Fruit fly (Drosophila melanogaster) whole organism, embryonic: ENCODE data around the gene CG14818.

Experiments
- Adf1 ChIP-seq: fragments of 200-800 bp; sonication (Bioruptor generic); IDR thresholded peaks from 2 replicates; pipeline ENCODE4 v1.3.6; 2022; ENCODE audit warnings: missing biosample characterization, missing genetic modification characterization
- Aef1 ChIP-seq: fragments of 200-800 bp; sonication (Bioruptor generic); IDR thresholded peaks from 3 replicates; pipeline ENCODE4 v1.3.6; 2022; ENCODE audit warnings: missing biosample characterization, missing genetic modification characterization
- B-H2 ChIP-seq: fragments of 200-800 bp; sonication (Bioruptor generic); optimal IDR thresholded peaks from 2 replicates; lab custom pipeline; 2018; ENCODE audit warnings: missing biosample characterization, mild to moderate bottlenecking, missing genetic modification characterization
- CG10147 ChIP-seq: fragments of 200-800 bp; sonication (Bioruptor generic); optimal IDR thresholded peaks from 2 replicates; lab custom pipeline; 2019; ENCODE audit warnings: missing biosample characterization, mild to moderate bottlenecking, missing genetic modification characterization, moderate library complexity
- CG10543 ChIP-seq: fragments of 200-800 bp; sonication (Bioruptor generic); optimal IDR thresholded peaks from 3 replicates; lab custom pipeline; 2017; ENCODE audit warnings: missing biosample characterization, mild to moderate bottlenecking, missing genetic modification characterization, moderate library complexity
- CG11456 ChIP-seq: fragments of 200-800 bp; sonication (Bioruptor generic); IDR thresholded peaks from 3 replicates; pipeline ENCODE4 v1.3.6; 2022; ENCODE audit warnings: missing biosample characterization, missing genetic modification characterization
- CG11504 ChIP-seq: fragments of 200-800 bp; sonication (Bioruptor generic); optimal IDR thresholded peaks from 3 replicates; lab custom pipeline; 2019; ENCODE audit warnings: missing biosample characterization, mild to moderate bottlenecking, missing genetic modification characterization, moderate library complexity
- CG12219 ChIP-seq: fragments of 200-800 bp; sonication (Bioruptor generic); optimal IDR thresholded peaks from 3 replicates; lab custom pipeline; 2018; ENCODE audit warnings: missing biosample characterization, mild to moderate bottlenecking, missing genetic modification characterization
- CG1233 ChIP-seq: fragments of 200-800 bp; sonication (Bioruptor generic); optimal IDR thresholded peaks from 4 replicates; lab custom pipeline; 2018; ENCODE audit warnings: missing biosample characterization, mild to moderate bottlenecking, missing genetic modification characterization
- CG13424 ChIP-seq: fragments of 200-800 bp; sonication (Bioruptor generic); optimal IDR thresholded peaks from 2 replicates; lab custom pipeline; 2019; ENCODE audit warnings: missing biosample characterization, mild to moderate bottlenecking, missing genetic modification characterization, moderate library complexity
- CG13894 ChIP-seq: fragments of 200-800 bp; sonication (Bioruptor generic); optimal IDR thresholded peaks from 3 replicates; lab custom pipeline; 2018; ENCODE audit warnings: missing biosample characterization, mild to moderate bottlenecking, missing genetic modification characterization, moderate library complexity
- CG14965 ChIP-seq: fragments of 200-800 bp; sonication (Bioruptor generic); optimal IDR thresholded peaks from 2 replicates; lab custom pipeline; 2016; ENCODE audit warnings: missing biosample characterization, missing genetic modification characterization, borderline replicate concordance
- CG18599 ChIP-seq: fragments of 200-800 bp; sonication (Bioruptor generic); optimal IDR thresholded peaks from 3 replicates; lab custom pipeline; 2017; ENCODE audit warnings: missing biosample characterization, missing genetic modification characterization, mild to moderate bottlenecking, moderate library complexity, missing genetic modification reagents
- CG2116 ChIP-seq: fragments of 200-800 bp; sonication (Bioruptor generic); optimal IDR thresholded peaks from 3 replicates; lab custom pipeline; 2018; ENCODE audit warnings: missing biosample characterization, mild to moderate bottlenecking, missing genetic modification characterization
- CG2120 ChIP-seq: fragments of 200-800 bp; sonication (Bioruptor generic); optimal IDR thresholded peaks from 3 replicates; lab custom pipeline; 2016; ENCODE audit warnings: missing biosample characterization, missing genetic modification characterization
- CG2199 ChIP-seq: fragments of 200-800 bp; sonication (Bioruptor generic); IDR thresholded peaks from 3 replicates; pipeline ENCODE4 v1.3.6; 2022; ENCODE audit warnings: missing biosample characterization, missing genetic modification characterization
- CG32532 ChIP-seq: fragments of 200-800 bp; sonication (Bioruptor generic); IDR thresholded peaks from 2 replicates; pipeline ENCODE4 v1.3.6; 2022; ENCODE audit warnings: missing biosample characterization, missing genetic modification characterization
- CG33557 ChIP-seq: fragments of 200-800 bp; sonication (Bioruptor generic); optimal IDR thresholded peaks from 2 replicates; lab custom pipeline; 2019; ENCODE audit warnings: missing biosample characterization, mild to moderate bottlenecking, missing genetic modification characterization, moderate library complexity
- CG43689 ChIP-seq: fragments of 200-800 bp; sonication (Bioruptor generic); IDR thresholded peaks from 2 replicates; pipeline ENCODE4 v1.3.6; 2022; ENCODE audit warnings: missing biosample characterization, missing genetic modification characterization
- CG6254 ChIP-seq: fragments of 200-800 bp; sonication (Bioruptor generic); optimal IDR thresholded peaks from 3 replicates; lab custom pipeline; 2017; ENCODE audit warnings: mild to moderate bottlenecking, missing biosample characterization, missing genetic modification reagents, missing genetic modification characterization
- CG9727 ChIP-seq: fragments of 200-800 bp; sonication (Bioruptor generic); optimal IDR thresholded peaks from 3 replicates; lab custom pipeline; 2017; ENCODE audit warnings: missing biosample characterization, mild to moderate bottlenecking, missing genetic modification characterization
- CkIIα-i1 ChIP-seq: fragments of 200-800 bp; sonication (Bioruptor generic); IDR thresholded peaks from 2 replicates; pipeline ENCODE4 v1.3.6; 2022; ENCODE audit warnings: missing biosample characterization, missing genetic modification characterization
- D19A ChIP-seq: fragments of 200-800 bp; optimal IDR thresholded peaks from 3 replicates; lab custom pipeline; 2019; ENCODE audit warnings: missing biosample characterization, mild to moderate bottlenecking, missing genetic modification characterization, moderate library complexity
- E2f1 ChIP-seq: fragments of 200-800 bp; sonication (Bioruptor generic); IDR thresholded peaks from 2 replicates; pipeline ENCODE4 v1.3.6; 2022; ENCODE audit warnings: missing biosample characterization, missing genetic modification characterization
- HLHmδ ChIP-seq: fragments of 200-800 bp; sonication (Bioruptor generic); optimal IDR thresholded peaks from 2 replicates; lab custom pipeline; 2018; ENCODE audit warnings: missing biosample characterization, mild to moderate bottlenecking, missing genetic modification characterization, moderate library complexity
- Nf-YA ChIP-seq: fragments of 200-800 bp; sonication (Bioruptor generic); IDR thresholded peaks from 2 replicates; pipeline ENCODE4 v1.3.6; 2022; ENCODE audit warnings: missing biosample characterization, missing genetic modification characterization
- Opbp ChIP-seq: fragments of 200-800 bp; sonication (Bioruptor generic); IDR thresholded peaks from 3 replicates; pipeline ENCODE4 v1.3.6; 2022; ENCODE audit warnings: missing biosample characterization, missing genetic modification characterization; ENCODE audit not compliant: partially characterized antibody
- Scr ChIP-seq: fragments of 200-800 bp; sonication (Bioruptor generic); IDR thresholded peaks from 2 replicates; pipeline ENCODE4 v1.3.6; 2022; ENCODE audit warnings: missing biosample characterization, missing genetic modification characterization; ENCODE audit not compliant: partially characterized antibody
- TFAM ChIP-seq: fragments of 200-800 bp; sonication (Bioruptor generic); optimal IDR thresholded peaks from 2 replicates; lab custom pipeline; 2017; ENCODE audit warnings: missing biosample characterization, missing genetic modification characterization, inconsistent platforms
- cg ChIP-seq: fragments of 200-800 bp; sonication (Bioruptor generic); optimal IDR thresholded peaks from 3 replicates; lab custom pipeline; 2019; ENCODE audit warnings: missing biosample characterization, mild to moderate bottlenecking, missing genetic modification characterization, moderate library complexity
- dati ChIP-seq: fragments of 200-800 bp; sonication (Bioruptor generic); IDR thresholded peaks from 2 replicates; pipeline ENCODE4 v1.3.6; 2022; ENCODE audit warnings: missing biosample characterization, missing genetic modification characterization
- exex ChIP-seq: fragments of 200-800 bp; sonication (Bioruptor generic); optimal IDR thresholded peaks from 4 replicates; lab custom pipeline; 2018; ENCODE audit warnings: missing biosample characterization, mild to moderate bottlenecking, missing genetic modification characterization, moderate library complexity
- fd64A ChIP-seq: fragments of 200-800 bp; sonication (Bioruptor generic); optimal IDR thresholded peaks from 3 replicates; lab custom pipeline; 2018; ENCODE audit warnings: missing biosample characterization, mild to moderate bottlenecking, missing genetic modification characterization
- ftz-f1 ChIP-seq: fragments of 200-800 bp; sonication (Bioruptor generic); optimal IDR thresholded peaks from 2 replicates; lab custom pipeline; 2016; ENCODE audit warnings: missing biosample characterization, missing genetic modification characterization
- ham ChIP-seq: fragments of 200-800 bp; sonication (Bioruptor generic); IDR thresholded peaks from 2 replicates; pipeline ENCODE4 v1.3.6; 2022; ENCODE audit warnings: missing biosample characterization, missing genetic modification characterization
- kni ChIP-seq: fragments of 200-800 bp; sonication (Bioruptor generic); optimal IDR thresholded peaks from 3 replicates; lab custom pipeline; 2017; ENCODE audit warnings: mild to moderate bottlenecking, missing biosample characterization, missing genetic modification reagents, missing genetic modification characterization
- lab ChIP-seq: fragments of 200-800 bp; sonication (Bioruptor generic); optimal IDR thresholded peaks from 3 replicates; lab custom pipeline; 2017; ENCODE audit warnings: missing biosample characterization, missing genetic modification characterization, mild to moderate bottlenecking, moderate library complexity, missing genetic modification reagents
- lilli ChIP-seq: fragments of 200-800 bp; sonication (Bioruptor generic); optimal IDR thresholded peaks from 3 replicates; lab custom pipeline; 2016; ENCODE audit warnings: missing biosample characterization, missing genetic modification characterization
- maf-S ChIP-seq: fragments of 200-800 bp; sonication (Bioruptor generic); optimal IDR thresholded peaks from 2 replicates; lab custom pipeline; 2016; ENCODE audit warnings: missing biosample characterization, missing genetic modification characterization
- mirr ChIP-seq: fragments of 200-800 bp; sonication (Bioruptor generic); optimal IDR thresholded peaks from 3 replicates; lab custom pipeline; 2018; ENCODE audit warnings: missing biosample characterization, mild to moderate bottlenecking, missing genetic modification characterization
- otp ChIP-seq: fragments of 200-800 bp; sonication (Bioruptor generic); IDR thresholded peaks from 3 replicates; pipeline ENCODE4, ENCODE4 v1.3.6; 2022; ENCODE audit warnings: missing biosample characterization, missing genetic modification characterization
- pan ChIP-seq, 4 experiments: fragments of >200 bp in 3 of 4; fragments of 200-800 bp in 1 of 4; sonication (Bioruptor generic) in 1 of 4; optimal IDR thresholded peaks in 3 of 4; IDR thresholded peaks in 1 of 4; 2 replicates each; pipeline versions ENCODE4 v1.3.6 to Lab custom; 2017 to 2022; ENCODE audit warnings: missing biosample characterization in 2 of 4, missing genetic modification characterization in 2 of 4, mixed read lengths in 1 of 4
- row ChIP-seq: fragments of 200-800 bp; sonication (Bioruptor generic); IDR thresholded peaks from 3 replicates; pipeline ENCODE4 v1.3.6; 2022; ENCODE audit warnings: missing biosample characterization, missing genetic modification characterization
- sens ChIP-seq: fragments of 200-800 bp; sonication (Bioruptor generic); peaks from one replicate; lab custom pipeline; 2016; ENCODE audit warnings: missing biosample characterization, missing genetic modification characterization
- sens-2 ChIP-seq: fragments of 200-800 bp; sonication (Bioruptor generic); IDR thresholded peaks from 2 replicates; pipeline ENCODE4 v1.3.6; 2022; ENCODE audit warnings: missing biosample characterization, missing genetic modification characterization
- sob ChIP-seq: fragments of 200-800 bp; sonication (Bioruptor generic); IDR thresholded peaks from 2 replicates; pipeline ENCODE4 v1.3.6; 2022; ENCODE audit warnings: missing biosample characterization, missing genetic modification characterization
- tin ChIP-seq: fragments of 200-800 bp; sonication (Bioruptor generic); optimal IDR thresholded peaks from 3 replicates; lab custom pipeline; 2016; ENCODE audit warnings: missing biosample characterization, missing genetic modification characterization
- tna ChIP-seq: fragments of 200-800 bp; sonication (Bioruptor generic); IDR thresholded peaks from 2 replicates; pipeline ENCODE4 v1.3.6; 2022; ENCODE audit warnings: missing biosample characterization, missing genetic modification characterization; ENCODE audit not compliant: partially characterized antibody
- twi ChIP-seq: fragments of 200-800 bp; optimal IDR thresholded peaks from 2 replicates; lab custom pipeline; 2019; ENCODE audit warnings: missing biosample characterization, mild to moderate bottlenecking, missing genetic modification characterization, moderate library complexity

CG14818 gene

DNA sequence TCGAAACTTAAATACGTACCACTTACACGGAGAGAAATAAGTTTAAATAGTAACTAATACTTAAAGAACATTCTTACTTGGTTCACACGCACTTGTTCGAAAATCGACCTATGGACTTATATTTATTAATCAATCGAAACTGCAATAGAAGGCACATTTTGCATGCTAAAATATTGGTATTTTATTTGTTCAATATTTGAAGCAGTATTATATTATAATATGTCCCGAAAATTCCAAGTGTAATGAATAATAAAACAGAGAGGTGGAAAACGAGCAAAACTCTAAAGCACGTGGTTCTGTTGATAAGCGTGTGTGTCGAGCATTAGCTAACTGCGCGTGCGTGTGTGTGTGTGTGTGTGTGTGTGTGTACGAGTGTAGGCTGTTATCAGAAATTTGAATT, 29.7 kb downstream of the CG14818 start (continued):
- TF ChIP-seq CG2199 (GFP tag; lab: Robert Waterston, UW) (no peak), B-H2 (GFP tag; lab: Kevin White, UChicago) (peak; percentile 88), HLHmδ (GFP tag; lab: Kevin White, UChicago) (no peak), CG33557 (peak; percentile 49), fd64A (GFP tag; lab: Kevin White, UChicago) (peak; percentile 56), maf-S (GFP tag; lab: Kevin White, UChicago) (peak; percentile 68), CG43689 (peak; percentile 40; the same call in 1 of the 2 replicates), CG2116 (peak; percentile 35), Nf-YA (GFP tag; lab: Robert Waterston, UW) (no peak), sob (GFP tag; lab: Robert Waterston, UW) (peak; percentile 86), TFAM (GFP tag; lab: Kevin White, UChicago) (no peak), Scr (GFP tag; lab: Robert Waterston, UW) (no peak), ham (peak; percentile 42; the same call in 1 of the 2 replicates), dati (GFP tag; lab: Robert Waterston, UW) (no peak), CkIIα-i1 (GFP tag; lab: Robert Waterston, UW) (no peak), CG1233 (peak; percentile 86), tna (GFP tag; lab: Robert Waterston, UW) (no peak), otp (GFP tag; lab: Robert Waterston, UW) (no peak), E2f1 (peak; percentile 73), pan (optimal IDR thresholded peaks at IDR 0.05; lab: Kevin White, UChicago) (no peak), pan (GFP tag; optimal IDR thresholded peaks at IDR 0.05 in 1 of 2, IDR thresholded peaks at IDR 0.05 in 1 of 2) (peak in 1 of 2 experiments; percentile 79), CG11504 (tag; lab: Kevin White, UChicago) (peak; percentile 89), CG14965 (GFP tag; lab: Kevin White, UChicago) (no peak), Aef1 (peak; percentile 81), CG12219 (GFP tag; lab: Kevin White, UChicago) (peak; percentile 85), CG13424 (tag; lab: Kevin White, UChicago) (peak; percentile 89), CG10147 (GFP tag; lab: Kevin White, UChicago) (peak; percentile 89), CG6254 (GFP tag; lab: Kevin White, UChicago) (peak; percentile 35)

DNA sequence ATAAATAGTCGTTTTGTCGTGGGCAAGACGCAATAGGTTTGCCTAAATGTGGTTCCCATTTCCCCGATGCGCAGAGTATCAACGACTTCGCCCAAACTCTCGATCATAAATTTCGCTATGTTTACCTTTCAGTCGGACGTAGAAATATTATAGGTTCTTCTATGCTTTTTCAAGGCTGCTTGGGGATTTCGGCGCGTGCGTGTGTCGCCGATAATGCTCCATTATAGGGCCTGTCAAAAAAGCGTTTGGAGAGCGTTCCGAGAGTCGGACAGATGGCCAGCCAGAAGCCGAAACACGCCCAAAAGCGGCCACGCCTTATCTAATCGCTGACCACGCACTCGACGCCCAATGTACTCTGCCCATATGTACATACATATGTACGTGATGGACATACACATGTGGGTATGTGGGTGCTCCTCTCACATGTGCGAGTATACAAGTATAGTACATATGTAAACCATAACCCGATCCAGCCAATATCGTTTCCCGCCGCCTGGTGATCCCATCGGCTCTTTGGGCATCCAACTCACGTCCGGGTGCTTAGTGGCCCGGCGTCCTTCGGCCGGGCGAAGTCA, 30.9 kb downstream of the CG14818 start:
- TF ChIP-seq CG32532 (GFP tag; lab: Robert Waterston, UW) (peak; percentile 30; the same call in 1 of the 2 replicates), CG2120 (GFP tag; lab: Kevin White, UChicago) (peak; percentile 23), lilli (peak; percentile 4), D19A (peak; percentile 38), CG11456 (no peak), CG9727 (GFP tag; lab: Kevin White, UChicago) (no peak), sens-2 (GFP tag; lab: Robert Waterston, UW) (no peak), ftz-f1 (peak; percentile 17), Opbp (no peak), Adf1 (no peak), CG13894 (tag; lab: Kevin White, UChicago) (peak; percentile 31), kni (GFP tag; lab: Kevin White, UChicago) (peak; percentile 65), twi (tag; lab: Kevin White, UChicago) (peak; percentile 69), tin (GFP tag; lab: Kevin White, UChicago) (no peak), CG10543 (GFP tag; lab: Kevin White, UChicago) (peak; percentile 60), row (0 out of 3 replicates have a peak, but pooled peaks have one; percentile 22), cg (GFP tag; lab: Kevin White, UChicago) (peak; percentile 12), lab (peak; percentile 31), CG10147 (GFP tag; lab: Kevin White, UChicago) (no peak), exex (tag; lab: Kevin White, UChicago) (peak; percentile 67), sens (GFP tag; lab: Kevin White, UChicago) (peak; percentile 32), CG18599 (GFP tag; lab: Kevin White, UChicago) (peak; percentile 46), mirr (GFP tag; lab: Kevin White, UChicago) (peak; percentile 73)
